Worm (Caenorhabditis elegans) whole organism, L4 larva: ENCODE results near the gene T19C3.6.

Experiments
- R02D3.7 ChIP-seq: fragments of 150-350 bp; sonication (generic microtip); optimal IDR thresholded peaks from 3 replicates; lab custom pipeline; 2014; ENCODE audit warnings: missing biosample characterization, missing genetic modification characterization
- T20F7.1 ChIP-seq: fragments of 200-800 bp; sonication (Bioruptor generic); optimal IDR thresholded peaks from 2 replicates; lab custom pipeline; 2018; ENCODE audit warnings: mild to moderate bottlenecking, missing genetic modification characterization, missing compliant biosample characterization
- T26A8.4 ChIP-seq: fragments of 200-800 bp; sonication (Bioruptor generic); IDR thresholded peaks from 2 replicates; pipeline ENCODE4 v1.3.6; 2022; ENCODE audit warnings: missing genetic modification characterization, missing compliant biosample characterization
- Y5F2A.4 ChIP-seq: fragments of 200-800 bp; sonication (Bioruptor generic); optimal IDR thresholded peaks from 2 replicates; lab custom pipeline; 2018; ENCODE audit warnings: mild to moderate bottlenecking, missing genetic modification characterization, missing compliant biosample characterization
- Y75B8A.6 ChIP-seq: fragments of 200-800 bp; sonication (Bioruptor generic); IDR thresholded peaks from 2 replicates; pipeline ENCODE4 v1.3.6; 2022; ENCODE audit warnings: missing genetic modification reagents, missing genetic modification characterization, missing compliant biosample characterization
- ZK546.5 ChIP-seq, 2 experiments: sonication (generic microtip); optimal IDR thresholded peaks; 2 replicates each; lab custom pipeline; 2017; ENCODE audit warnings: missing biosample characterization in 2 of 2, missing genetic modification characterization in 2 of 2
- ama-1 ChIP-seq: fragments of 150-350 bp; optimal IDR thresholded peaks from 2 replicates; lab custom pipeline; 2014; ENCODE audit warnings: inconsistent platforms, mixed read lengths
- arid-1 ChIP-seq: fragments of 200-800 bp; sonication (Bioruptor generic); conservative IDR thresholded peaks from 2 replicates; pipeline ENCODE4 v1.3.6; 2022; ENCODE audit warnings: missing genetic modification reagents, missing genetic modification characterization, missing compliant biosample characterization
- attf-4 ChIP-seq: sonication (generic microtip); optimal IDR thresholded peaks from 3 replicates; lab custom pipeline; 2017; ENCODE audit warnings: missing biosample characterization, missing genetic modification characterization
- ceh-20 ChIP-seq: fragments of 200-800 bp; sonication (Bioruptor generic); IDR thresholded peaks from 2 replicates; pipeline ENCODE4 v1.3.6; 2022; ENCODE audit warnings: missing genetic modification reagents, missing genetic modification characterization, missing compliant biosample characterization
- ceh-28 ChIP-seq: fragments of 150-350 bp; optimal IDR thresholded peaks from 2 replicates; lab custom pipeline; 2014; ENCODE audit warnings: missing biosample characterization, missing genetic modification reagents, missing genetic modification characterization
- ceh-82 ChIP-seq: sonication (generic microtip); optimal IDR thresholded peaks from 2 replicates; lab custom pipeline; 2017; ENCODE audit warnings: missing biosample characterization, missing genetic modification characterization
- daf-16 ChIP-seq, 3 experiments: sonication (generic microtip); optimal IDR thresholded peaks; 2 replicates each; lab custom pipeline; 2016 to 2017; ENCODE audit warnings: missing genetic modification characterization in 3 of 3, missing genetic modification reagents in 3 of 3, mild to moderate bottlenecking in 2 of 3, missing compliant biosample characterization in 2 of 3, missing biosample characterization in 1 of 3, moderate library complexity in 1 of 3
- daf-8 ChIP-seq: fragments of 200-800 bp; sonication (Bioruptor generic); IDR thresholded peaks from 2 replicates; pipeline ENCODE4 v1.3.6; 2022; ENCODE audit warnings: missing genetic modification characterization, missing compliant biosample characterization
- dmd-6 ChIP-seq: fragments of 200-800 bp; sonication (Bioruptor generic); IDR thresholded peaks from 2 replicates; pipeline ENCODE4 v1.3.6; 2022; ENCODE audit warnings: missing genetic modification reagents, missing genetic modification characterization, missing compliant biosample characterization
- dve-1 ChIP-seq: sonication (generic microtip); optimal IDR thresholded peaks from 2 replicates; lab custom pipeline; 2017; ENCODE audit warnings: antibody characterized with exemption, mild to moderate bottlenecking, missing genetic modification characterization, missing compliant biosample characterization; ENCODE audit not compliant: insufficient read depth
- egl-27 ChIP-seq: sonication (generic microtip); optimal IDR thresholded peaks from 3 replicates; lab custom pipeline; 2017; ENCODE audit warnings: missing biosample characterization, missing genetic modification reagents, missing genetic modification characterization
- fos-1 ChIP-seq: fragments of 150-350 bp; optimal IDR thresholded peaks from 2 replicates; lab custom pipeline; 2014; ENCODE audit warnings: missing biosample characterization, missing genetic modification characterization
- gei-8 ChIP-seq: fragments of 200-800 bp; sonication (Bioruptor generic); optimal IDR thresholded peaks from 2 replicates; lab custom pipeline; 2018; ENCODE audit warnings: mild to moderate bottlenecking, missing genetic modification characterization, missing compliant biosample characterization
- hif-1 ChIP-seq, 2 experiments: sonication (generic microtip); optimal IDR thresholded peaks; 2 replicates each; lab custom pipeline; 2016 to 2017; ENCODE audit warnings: missing compliant biosample characterization in 2 of 2, missing genetic modification characterization in 2 of 2, missing genetic modification reagents in 2 of 2, missing genotype in 2 of 2, mild to moderate bottlenecking in 1 of 2
- hlh-11 ChIP-seq: fragments of 200-800 bp; sonication (Bioruptor generic); optimal IDR thresholded peaks from 2 replicates; lab custom pipeline; 2018; ENCODE audit warnings: mild to moderate bottlenecking, missing genetic modification characterization, missing compliant biosample characterization
- hlh-30 ChIP-seq: sonication (generic microtip); optimal IDR thresholded peaks from 2 replicates; lab custom pipeline; 2017; ENCODE audit warnings: antibody characterized with exemption, mild to moderate bottlenecking, missing genetic modification characterization, missing compliant biosample characterization; ENCODE audit not compliant: insufficient read depth
- lim-7 ChIP-seq: fragments of 200-800 bp; sonication (Bioruptor generic); IDR thresholded peaks from 2 replicates; pipeline ENCODE4 v1.3.6; 2022; ENCODE audit warnings: missing genetic modification characterization, missing compliant biosample characterization
- lin-13 ChIP-seq: fragments of 150-350 bp; optimal IDR thresholded peaks from 2 replicates; lab custom pipeline; 2014; ENCODE audit warnings: missing biosample characterization, missing genetic modification reagents, missing genetic modification characterization
- lin-38 ChIP-seq: fragments of 200-800 bp; sonication (Bioruptor generic); IDR thresholded peaks from 2 replicates; pipeline ENCODE4 v1.3.6; 2022; ENCODE audit warnings: missing genetic modification reagents, missing genetic modification characterization, missing compliant biosample characterization
- lsy-2 ChIP-seq, 2 experiments: fragments of 150-350 bp in 1 of 2; sonication (generic microtip) in 1 of 2; optimal IDR thresholded peaks; 2 replicates each; lab custom pipeline; 2014 to 2017; ENCODE audit warnings: missing biosample characterization in 2 of 2, missing genetic modification characterization in 2 of 2
- mdt-29 ChIP-seq: fragments of 200-800 bp; sonication (Bioruptor generic); IDR thresholded peaks from 2 replicates; pipeline ENCODE4 v1.3.6; 2022; ENCODE audit warnings: missing genetic modification reagents, missing genetic modification characterization, missing compliant biosample characterization
- mep-1 ChIP-seq: fragments of 150-350 bp; sonication (generic microtip); optimal IDR thresholded peaks from 3 replicates; lab custom pipeline; 2014; ENCODE audit warnings: missing biosample characterization, missing genetic modification characterization
- mes-2 ChIP-seq: sonication (generic microtip); optimal IDR thresholded peaks from 2 replicates; lab custom pipeline; 2016; ENCODE audit warnings: missing genotype, mild to moderate bottlenecking, missing genetic modification characterization, missing compliant biosample characterization; ENCODE audit not compliant: poor library complexity, severe bottlenecking
- nhr-10 ChIP-seq: fragments of 150-350 bp; optimal IDR thresholded peaks from 2 replicates; lab custom pipeline; 2014; ENCODE audit warnings: missing biosample characterization, missing genetic modification characterization
- nhr-237 ChIP-seq: sonication (generic microtip); optimal IDR thresholded peaks from 2 replicates; lab custom pipeline; 2017; ENCODE audit warnings: missing biosample characterization, missing genetic modification characterization
- nhr-28 ChIP-seq: fragments of 150-350 bp; optimal IDR thresholded peaks from 2 replicates; lab custom pipeline; 2014; ENCODE audit warnings: missing biosample characterization, missing genetic modification characterization
- nhr-42 ChIP-seq: fragments of 200-800 bp; sonication (Bioruptor generic); IDR thresholded peaks from 2 replicates; pipeline ENCODE4 v1.3.6; 2022; ENCODE audit warnings: missing genetic modification characterization, missing compliant biosample characterization
- nhr-6 ChIP-seq: fragments of 150-350 bp; optimal IDR thresholded peaks from 2 replicates; lab custom pipeline; 2014; ENCODE audit warnings: missing biosample characterization, missing genetic modification characterization
- php-3 ChIP-seq: fragments of 200-800 bp; sonication (Bioruptor generic); IDR thresholded peaks from 2 replicates; pipeline ENCODE4 v1.3.6; 2022; ENCODE audit warnings: missing genetic modification reagents, missing genetic modification characterization, missing compliant biosample characterization
- rbr-2 ChIP-seq: sonication (generic microtip); optimal IDR thresholded peaks from 2 replicates; lab custom pipeline; 2016; ENCODE audit warnings: missing genotype, missing genetic modification characterization, missing compliant biosample characterization
- sdz-12 ChIP-seq: fragments of 200-800 bp; sonication (Bioruptor generic); optimal IDR thresholded peaks from 2 replicates; lab custom pipeline; 2018; ENCODE audit warnings: mild to moderate bottlenecking, missing genetic modification characterization, missing compliant biosample characterization
- snpc-1.2 ChIP-seq: fragments of 200-800 bp; sonication (Bioruptor generic); IDR thresholded peaks from 2 replicates; pipeline ENCODE4 v1.3.6; 2022; ENCODE audit warnings: missing genetic modification reagents, missing genetic modification characterization, missing compliant biosample characterization
- snpc-4 ChIP-seq: fragments of 150-350 bp; optimal IDR thresholded peaks from 2 replicates; lab custom pipeline; 2014; ENCODE audit warnings: missing biosample characterization, missing genetic modification characterization
- tra-1 ChIP-seq: fragments of 200-800 bp; sonication (Bioruptor generic); IDR thresholded peaks from 2 replicates; pipeline ENCODE4 v1.3.6; 2022; ENCODE audit warnings: missing genetic modification reagents, missing genetic modification characterization, missing compliant biosample characterization
- zip-11 ChIP-seq: fragments of 200-800 bp; sonication (Bioruptor generic); IDR thresholded peaks from 2 replicates; pipeline ENCODE4 v1.3.6; 2022; ENCODE audit warnings: missing genetic modification characterization, missing compliant biosample characterization

T19C3.6 gene

ce11 chrIII:598168-598567, 33.2 kb downstream of the T19C3.6 start (continued):
- TF ChIP-seq snpc-4 (tag; lab: Kevin White, UChicago) = no peak
- TF ChIP-seq gei-8 (GFP tag; lab: Kevin White, UChicago) = no peak
- 0 out of 2 replicates have a peak, but pooled peaks have one; percentile 15 for TF ChIP-seq arid-1 (GFP tag; lab: Robert Waterston, UW)
- TF ChIP-seq lim-7 = no peak
- no peak for TF ChIP-seq T26A8.4 (GFP tag; lab: Robert Waterston, UW)
- TF ChIP-seq nhr-42 = no peak
- no peak for TF ChIP-seq snpc-1.2 (GFP tag; lab: Robert Waterston, UW)
- 0 out of 2 replicates have a peak, but pooled peaks have one; percentile 16 for TF ChIP-seq php-3 (GFP tag; lab: Robert Waterston, UW)
- TF ChIP-seq nhr-10 (tag; lab: Kevin White, UChicago) = no peak
- TF ChIP-seq mdt-29 (GFP tag; lab: Robert Waterston, UW) = no peak
- TF ChIP-seq hlh-30 (tag; lab: Kevin White, UChicago) = peak; percentile 91
- TF ChIP-seq ceh-20 (GFP tag; lab: Robert Waterston, UW) = no peak
- 0 out of 2 replicates have a peak, but pooled peaks have one; percentile 17 for TF ChIP-seq dmd-6 (GFP tag; lab: Robert Waterston, UW)
- peak in 1 of 2 experiments; percentile 13 for TF ChIP-seq hif-1 (tag; optimal IDR thresholded peaks at IDR 0.05; lab: Kevin White, UChicago)
- TF ChIP-seq attf-4 = no peak
- TF ChIP-seq nhr-6 (tag; lab: Kevin White, UChicago) = peak; percentile 31
- TF ChIP-seq nhr-28 (tag; lab: Kevin White, UChicago) = peak; percentile 42
- no peak for TF ChIP-seq lin-13 (GFP tag; lab: Kevin White, UChicago)
- no peak for TF ChIP-seq egl-27 (tag; lab: Kevin White, UChicago)
- no peak for TF ChIP-seq daf-8 (GFP tag; lab: Robert Waterston, UW)
- peak in 1 of 2 experiments; percentile 6 for TF ChIP-seq lsy-2 (tag; optimal IDR thresholded peaks at IDR 0.05; lab: Kevin White, UChicago)
- no peak for TF ChIP-seq T20F7.1 (GFP tag; lab: Kevin White, UChicago)
- TF ChIP-seq mep-1 = peak; percentile 61
- no peak for TF ChIP-seq ceh-82
- TF ChIP-seq Y5F2A.4 = no peak
- no peak for TF ChIP-seq nhr-237 (tag; lab: Kevin White, UChicago)
- TF ChIP-seq lin-38 (GFP tag; lab: Robert Waterston, UW) = peak; percentile 27; the same call in 1 of the 2 replicates
- no peak for TF ChIP-seq sdz-12
- no peak for TF ChIP-seq daf-16 (GFP tag; optimal IDR thresholded peaks at IDR 0.05; lab: Kevin White, UChicago)
- no peak for TF ChIP-seq daf-16 (tag; optimal IDR thresholded peaks at IDR 0.05; lab: Kevin White, UChicago)
- no peak for TF ChIP-seq zip-11 (GFP tag; lab: Robert Waterston, UW)
- no peak for TF ChIP-seq R02D3.7 (tag; lab: Kevin White, UChicago)
- no peak for TF ChIP-seq ZK546.5 (tag; optimal IDR thresholded peaks at IDR 0.05; lab: Kevin White, UChicago)
- peak; percentile 56 for TF ChIP-seq ceh-28 (tag; lab: Kevin White, UChicago)
- peak; percentile 59 for TF ChIP-seq rbr-2 (tag; lab: Kevin White, UChicago)
- TF ChIP-seq fos-1 (tag; lab: Kevin White, UChicago) = no peak
- TF ChIP-seq tra-1 (GFP tag; lab: Robert Waterston, UW) = 0 out of 2 replicates have a peak, but pooled peaks have one; percentile 6
- no peak for TF ChIP-seq ama-1 (lab: Kevin White, UChicago)
- peak; percentile 50 for TF ChIP-seq mes-2 (tag; lab: Kevin White, UChicago)
- peak; percentile 63 for TF ChIP-seq hlh-11 (tag; lab: Kevin White, UChicago)
- no peak for TF ChIP-seq Y75B8A.6
- TF ChIP-seq dve-1 (tag; lab: Kevin White, UChicago) = peak; percentile 31
